Fruit fly (Drosophila melanogaster) whole organism, wandering third instar larva: ENCODE measurements around the gene amx.

Source experiments
- Dfd ChIP-seq: fragments of >200 bp; optimal IDR thresholded peaks from 2 replicates; lab custom pipeline; 2017; ENCODE audit warnings: missing biosample characterization, missing genetic modification characterization
- Dif ChIP-seq: fragments of 200-275, 200-300 bp; sonication (Bioruptor generic); optimal IDR thresholded peaks from 2 replicates; lab custom pipeline; 2018; ENCODE audit warnings: missing biosample characterization, missing genetic modification characterization; ENCODE audit not compliant: partially characterized antibody
- Jra ChIP-seq: sonication (Bioruptor generic); optimal IDR thresholded peaks from 2 replicates; lab custom pipeline; 2016; ENCODE audit warnings: missing biosample characterization, missing genetic modification characterization
- ey ChIP-seq: fragments of 200-800 bp; sonication (Bioruptor generic); optimal IDR thresholded peaks from 2 replicates; lab custom pipeline; 2016; ENCODE audit warnings: missing biosample characterization, missing genetic modification characterization
- foxo ChIP-seq, 2 experiments: fragments of 200-800 bp; sonication (Bioruptor generic); optimal IDR thresholded peaks; 2 replicates in 1 of 2; 3 replicates in 1 of 2; lab custom pipeline; 2016 to 2017; ENCODE audit warnings: missing biosample characterization in 2 of 2, missing genetic modification characterization in 2 of 2
- h ChIP-seq: fragments of 200-800 bp; sonication (Bioruptor generic); optimal IDR thresholded peaks from 3 replicates; lab custom pipeline; 2016; ENCODE audit warnings: missing biosample characterization, mild to moderate bottlenecking, missing genetic modification characterization
- lola ChIP-seq: fragments of >200 bp; optimal IDR thresholded peaks from 2 replicates; lab custom pipeline; 2017; ENCODE audit warnings: missing biosample characterization, missing genetic modification characterization
- pan ChIP-seq: fragments of >200 bp; optimal IDR thresholded peaks from 2 replicates; lab custom pipeline; 2017
- psq ChIP-seq: fragments of 200-800 bp; sonication (Bioruptor generic); optimal IDR thresholded peaks from 3 replicates; lab custom pipeline; 2017; ENCODE audit warnings: missing biosample characterization, mild to moderate bottlenecking, missing genetic modification characterization, moderate library complexity
- rgr ChIP-seq: fragments of 200-800 bp; sonication (Bioruptor generic); optimal IDR thresholded peaks from 3 replicates; lab custom pipeline; 2016; ENCODE audit warnings: missing biosample characterization, mild to moderate bottlenecking, missing genetic modification characterization
- sage ChIP-seq: fragments of 200-800 bp; sonication (Bioruptor generic); optimal IDR thresholded peaks from 2 replicates; lab custom pipeline; 2016; ENCODE audit warnings: missing biosample characterization, mild to moderate bottlenecking, missing genetic modification characterization
- usp ChIP-seq: fragments of >200 bp; optimal IDR thresholded peaks from 2 replicates; lab custom pipeline; 2017; ENCODE audit warnings: missing biosample characterization, missing genetic modification characterization

DNA sequence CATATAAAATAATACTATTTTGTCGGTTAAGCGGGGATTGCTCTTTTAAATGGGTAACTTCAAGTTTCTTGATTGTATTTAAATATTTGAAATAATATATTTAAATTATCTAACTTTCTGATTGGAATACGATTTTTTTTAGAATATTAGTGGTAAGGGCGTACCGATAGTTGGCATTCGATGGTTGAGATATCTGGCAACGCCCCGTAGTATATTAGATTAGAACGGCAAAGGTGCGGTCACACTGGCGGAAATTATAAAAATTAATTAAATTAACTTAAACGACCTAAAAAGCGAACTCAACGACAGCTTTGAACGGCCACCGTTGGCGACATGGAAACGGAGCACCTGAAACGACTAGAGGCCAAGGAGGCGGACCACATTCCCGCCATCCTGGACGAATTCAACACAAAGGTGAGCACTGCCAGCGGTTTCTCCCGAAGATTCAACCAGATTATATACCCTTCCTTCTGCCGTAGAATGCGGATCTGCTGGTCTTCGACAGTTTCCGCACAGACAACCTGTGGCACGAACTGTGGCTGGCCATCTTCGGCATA, 8.9 kb upstream of the amx start, which contains the start of gene ric8a:
- TF ChIP-seq rgr (GFP tag; lab: Kevin White, UChicago) = peak; percentile 27
- TF ChIP-seq h (GFP tag; lab: Kevin White, UChicago) = peak; percentile 8
- TF ChIP-seq Dif (GFP tag; lab: Kevin White, UChicago) = no peak
- TF ChIP-seq lola = no peak
- TF ChIP-seq ey (GFP tag; lab: Kevin White, UChicago) = no peak
- no peak for TF ChIP-seq psq (GFP tag; lab: Kevin White, UChicago)
- TF ChIP-seq sage (GFP tag; lab: Kevin White, UChicago) = no peak
- no peak for TF ChIP-seq foxo (GFP tag; optimal IDR thresholded peaks at IDR 0.05; lab: Kevin White, UChicago)
- no peak for TF ChIP-seq Dfd (GFP tag; lab: Kevin White, UChicago)
- no peak for TF ChIP-seq Jra (GFP tag; lab: Kevin White, UChicago)
- TF ChIP-seq pan (lab: Kevin White, UChicago) = no peak
- TF ChIP-seq usp (GFP tag; lab: Kevin White, UChicago) = no peak
